Worm (Caenorhabditis elegans): ENCODE data around the gene F02D10.2.

F02D10.2 gene

DNA sequence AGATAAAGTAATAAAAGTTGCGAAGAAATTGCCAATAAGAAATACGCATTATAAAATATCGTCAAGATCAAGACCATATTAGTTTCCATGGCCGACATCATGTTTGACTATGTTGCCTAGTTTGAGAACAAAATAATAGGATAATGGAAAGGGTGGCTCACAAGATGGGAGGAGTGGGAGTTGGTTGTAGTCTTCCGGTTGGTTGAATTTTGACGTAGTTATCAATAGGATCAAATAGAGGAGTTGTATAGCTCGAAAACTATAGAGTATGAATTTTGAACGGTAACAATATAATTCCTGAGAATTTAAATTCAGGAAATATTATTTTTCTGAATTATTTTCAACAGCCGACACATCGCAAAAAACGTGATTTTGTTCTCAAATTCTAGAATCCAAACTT is 18.0 kb upstream of the F02D10.2 start, which contains the start of gene srd-50:
Gene srd-50, minus strand, starts transcription at position 101 of the 400 bp plus-strand sequence.
- TF ChIP-seq alr-1 (tag; optimal IDR thresholded peaks at IDR 0.05) (no peak), ztf-11 (tag; optimal IDR thresholded peaks at IDR 0.05) (no peak), zag-1 (tag; optimal IDR thresholded peaks at IDR 0.05) (no peak), lin-11 (tag; optimal IDR thresholded peaks at IDR 0.05) (no peak), lin-39 (tag; optimal IDR thresholded peaks at IDR 0.05) (no peak), peb-1 (tag; optimal IDR thresholded peaks at IDR 0.05) (no peak), nhr-237 (tag; optimal IDR thresholded peaks at IDR 0.05) (no peak)

DNA sequence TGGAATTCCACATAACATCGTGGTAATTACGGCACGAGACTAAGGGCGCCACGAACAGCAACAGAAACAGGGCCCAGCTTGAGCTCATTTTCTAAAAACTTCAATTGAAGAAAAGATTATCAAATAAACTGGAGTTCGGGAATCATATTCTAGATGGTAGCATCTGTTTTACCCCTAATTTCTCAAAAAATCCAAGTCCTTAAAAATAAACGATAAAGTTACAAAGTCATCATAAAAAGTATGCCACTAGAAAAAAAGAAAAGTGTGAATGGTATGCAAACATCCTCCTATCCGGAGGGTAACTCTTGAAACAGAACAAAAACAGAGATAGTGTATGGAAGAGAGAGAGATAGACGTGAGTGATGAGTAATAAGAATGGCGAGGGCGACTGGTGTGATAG is 13.7 kb upstream of the F02D10.2 start, which contains the start of gene efn-3:
Gene efn-3, minus strand, starts transcription at position 101 of the 400 bp plus-strand sequence.
- TF ChIP-seq nhr-21 (tag; optimal IDR thresholded peaks at IDR 0.05) (no peak), unc-55 (GFP tag; optimal IDR thresholded peaks at IDR 0.05) (no peak), lsy-2 (tag; optimal IDR thresholded peaks at IDR 0.05) (no peak), nhr-11 (tag; optimal IDR thresholded peaks at IDR 0.05) (no peak), nhr-237 (tag; optimal IDR thresholded peaks at IDR 0.05) (no peak), zag-1 (tag; optimal IDR thresholded peaks at IDR 0.05) (no peak), ztf-11 (tag; optimal IDR thresholded peaks at IDR 0.05) (no peak), alr-1 (tag; optimal IDR thresholded peaks at IDR 0.05) (no peak), ama-1 (optimal IDR thresholded peaks at IDR 0.05) (no peak)

DNA sequence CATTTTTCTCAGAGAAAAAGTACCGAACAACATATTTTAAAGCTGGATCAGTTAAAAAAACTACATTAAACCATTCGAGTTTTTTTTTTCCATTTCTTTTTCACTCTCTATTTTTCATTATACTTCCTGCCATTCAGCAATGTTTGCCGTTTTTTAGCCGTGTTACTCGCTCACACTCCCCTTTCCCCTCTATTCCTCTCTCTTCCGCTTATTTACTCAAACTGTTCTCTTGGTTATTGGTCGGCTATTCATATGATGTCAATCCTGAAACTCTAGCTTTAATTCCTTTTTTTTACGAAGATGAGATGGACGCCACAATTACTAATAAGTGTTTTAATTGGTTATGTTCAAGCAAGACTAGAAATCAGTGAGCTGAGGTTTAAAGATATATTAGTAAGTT is 8.2 kb upstream of the F02D10.2 start, which contains the start of gene tre-4:
Gene tre-4, plus strand, starts transcription at position 301 of the 400 bp plus-strand sequence.
- TF ChIP-seq unc-55 (GFP tag; optimal IDR thresholded peaks at IDR 0.05) (peak; percentile 39), peb-1 (tag; optimal IDR thresholded peaks at IDR 0.05) (no peak)

DNA sequence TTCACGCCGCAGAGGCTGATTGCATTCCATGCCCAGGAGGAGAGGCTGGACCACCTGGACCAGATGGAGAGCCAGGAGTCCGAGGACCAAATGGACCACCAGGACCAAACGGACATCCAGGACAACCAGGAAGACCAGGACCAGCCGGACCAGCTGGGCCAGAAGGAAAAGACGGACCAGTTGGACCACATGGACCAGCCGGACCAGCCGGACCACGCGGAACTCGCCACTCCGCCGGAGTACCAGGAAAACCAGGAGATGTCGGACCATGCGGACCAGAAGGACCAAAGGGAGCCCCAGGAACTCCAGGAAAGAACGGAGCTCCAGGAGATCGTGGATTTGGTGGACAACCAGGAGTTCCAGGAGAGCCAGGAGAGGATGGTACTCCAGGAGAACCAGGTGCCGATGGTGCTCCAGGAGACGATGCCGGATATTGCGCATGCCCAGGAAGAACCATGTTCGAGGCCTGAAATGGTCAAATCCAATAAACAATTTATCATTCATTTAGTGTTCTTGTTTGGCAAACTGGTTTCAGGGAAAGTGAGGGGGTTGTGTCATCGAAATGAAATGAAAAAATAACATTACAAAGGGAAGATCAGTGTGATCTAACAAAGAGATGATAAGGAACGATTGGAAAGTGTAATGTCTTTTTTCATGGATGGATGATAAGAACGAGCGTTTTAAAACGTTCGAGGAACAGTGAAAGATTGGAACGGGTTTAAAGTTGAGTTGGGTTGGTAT is 6.4 kb upstream of the F02D10.2 start:
- TF ChIP-seq sma-3 (GFP tag; optimal IDR thresholded peaks at IDR 0.05) = peak; percentile 23
- no peak for TF ChIP-seq R02D3.7 (tag; optimal IDR thresholded peaks at IDR 0.05)
- peak; percentile 0 for TF ChIP-seq fos-1 (tag; optimal IDR thresholded peaks at IDR 0.05)
- no peak for TF ChIP-seq aly-2 (tag; optimal IDR thresholded peaks at IDR 0.05)

DNA sequence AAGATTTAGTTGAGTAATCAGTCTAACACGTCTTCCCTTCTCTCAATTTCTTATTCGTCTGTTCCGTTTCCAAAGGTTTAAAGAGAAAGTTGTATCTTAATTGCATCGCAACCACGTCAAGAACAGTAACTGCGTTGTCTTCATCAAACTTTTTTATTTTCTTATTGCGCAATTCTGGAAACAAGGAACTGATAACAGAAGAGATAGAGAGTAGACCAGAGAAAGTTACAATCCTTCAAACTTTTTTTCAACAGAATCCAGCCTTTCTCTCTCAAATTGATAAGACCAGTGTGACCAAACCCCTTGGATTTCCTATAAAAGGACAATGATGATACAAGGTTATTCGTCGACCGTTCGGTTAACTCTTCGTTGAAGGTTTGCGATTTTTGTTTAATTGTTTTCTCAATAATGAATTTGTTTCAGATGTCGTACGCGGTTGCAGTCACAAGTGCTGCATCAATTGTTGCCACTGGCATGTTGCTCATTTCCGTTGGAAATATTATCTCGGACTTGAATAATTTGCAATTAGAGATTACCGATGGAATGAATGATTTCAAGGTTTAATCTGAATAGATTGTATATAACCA is 5.4 kb upstream of the F02D10.2 start, which contains the start of gene col-184:
Gene col-184, plus strand, starts transcription at position 409 of the 587 bp plus-strand sequence.
- no peak for TF ChIP-seq nhr-10 (tag; optimal IDR thresholded peaks at IDR 0.05)
- TF ChIP-seq Y55F3AM.14 (GFP tag; optimal IDR thresholded peaks at IDR 0.05) = no peak
- TF ChIP-seq blmp-1 (tag; optimal IDR thresholded peaks at IDR 0.05; ENCODE audit: insufficient read depth) = peak; percentile 49
- TF ChIP-seq lsy-2 (tag; optimal IDR thresholded peaks at IDR 0.05) = no peak
- TF ChIP-seq sma-3 (GFP tag; optimal IDR thresholded peaks at IDR 0.05) = peak; percentile 65
- no peak for TF ChIP-seq nhr-237 (tag; optimal IDR thresholded peaks at IDR 0.05)

DNA sequence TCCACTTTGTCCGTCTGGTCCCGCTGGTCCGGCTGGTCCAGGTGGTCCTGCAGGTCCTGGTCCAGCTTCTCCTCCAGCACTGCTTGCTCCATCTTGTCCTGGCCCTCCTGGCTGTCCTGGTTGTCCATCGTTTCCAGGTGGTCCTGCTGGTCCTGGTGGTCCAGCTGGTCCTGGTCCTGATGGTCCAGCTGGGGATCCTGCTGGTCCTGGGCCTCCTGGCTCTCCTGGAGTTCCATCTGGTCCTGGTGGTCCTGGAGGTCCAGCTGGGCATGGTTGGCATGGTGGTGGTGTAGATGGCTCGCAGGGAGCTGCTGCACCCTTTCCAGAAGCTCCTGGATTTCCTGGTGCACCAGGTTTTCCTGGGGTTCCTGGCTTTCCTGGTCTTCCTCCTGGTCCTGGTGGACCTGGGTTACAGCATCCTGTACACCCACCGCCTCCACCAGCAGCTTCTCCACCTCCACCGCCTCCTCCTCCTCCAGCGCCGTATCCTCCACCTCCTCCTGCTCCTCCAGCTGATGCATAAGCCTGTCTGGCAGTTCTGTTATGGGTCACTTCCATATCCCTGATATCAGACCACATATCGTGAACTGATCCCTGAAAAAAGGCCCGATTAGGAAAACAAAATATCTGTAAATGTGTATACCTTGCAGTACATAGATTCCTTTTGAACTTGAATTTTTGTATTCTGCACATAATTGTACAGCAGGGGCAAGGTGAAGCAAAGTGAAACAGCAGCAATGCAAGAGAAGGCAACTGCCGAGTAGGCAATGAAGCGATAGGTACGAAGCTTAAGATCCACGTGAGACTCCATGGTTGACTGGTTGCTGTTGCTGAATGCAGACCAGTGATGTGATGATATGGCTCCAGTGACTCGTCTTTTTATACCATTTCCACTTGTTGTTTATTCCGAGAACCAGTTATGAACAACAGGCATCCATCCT is 3.5 kb upstream of the F02D10.2 start, which contains the start of gene col-183:
Gene col-183, minus strand, starts transcription at position 839 of the 941 bp plus-strand sequence.
- TF ChIP-seq alr-1 (tag; optimal IDR thresholded peaks at IDR 0.05) (no peak), nhr-237 (tag; optimal IDR thresholded peaks at IDR 0.05) (no peak)

DNA sequence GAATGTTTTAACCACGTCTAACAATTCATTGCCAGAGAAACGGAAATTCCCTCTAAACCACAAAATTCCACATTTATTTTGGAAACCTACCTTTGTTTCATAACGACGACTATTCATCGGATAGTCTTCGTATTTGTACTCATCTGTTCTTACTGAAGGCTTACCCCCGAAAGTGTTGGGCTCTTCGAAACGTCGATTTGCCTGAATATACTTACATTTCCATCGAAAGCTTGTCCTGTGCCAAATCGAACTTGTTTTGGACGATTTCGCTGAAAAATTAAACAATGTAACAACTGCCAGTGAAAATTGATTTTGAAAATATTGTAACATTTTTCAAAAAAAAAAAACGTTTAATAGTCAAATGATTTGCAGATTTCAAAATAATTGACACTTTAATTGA is 1.2 kb downstream of the F02D10.2 start, which contains the start of gene F02D10.3:
Gene F02D10.3, minus strand, starts transcription at position 101 of the 400 bp plus-strand sequence.
- TF ChIP-seq ama-1 (optimal IDR thresholded peaks at IDR 0.05) = no peak
- TF ChIP-seq snpc-4 (tag; optimal IDR thresholded peaks at IDR 0.05) = no peak
- TF ChIP-seq crh-2 (tag; optimal IDR thresholded peaks at IDR 0.05) = no peak
- TF ChIP-seq aly-2 (tag; optimal IDR thresholded peaks at IDR 0.05) = no peak
- TF ChIP-seq elt-3 (tag; optimal IDR thresholded peaks at IDR 0.05) = no peak
- TF ChIP-seq mbf-1 (tag; optimal IDR thresholded peaks at IDR 0.05) = no peak

Data from whole organism, L2 larva.